Worm (Caenorhabditis elegans): Measurements from ENCODE around the gene EEED8.15.

- no peak for TF ChIP-seq unc-55 (GFP tag; optimal IDR thresholded peaks at IDR 0.05)
- TF ChIP-seq nfya-1 (tag; optimal IDR thresholded peaks at IDR 0.05): no peak
- TF ChIP-seq sdc-2 (tag; optimal IDR thresholded peaks at IDR 0.05): no peak
- TF ChIP-seq nhr-11 (tag; optimal IDR thresholded peaks at IDR 0.05): no peak
- no peak for TF ChIP-seq odd-2 (tag; optimal IDR thresholded peaks at IDR 0.05)
- TF ChIP-seq unc-42 (tag; optimal IDR thresholded peaks at IDR 0.05): no peak
- no peak for TF ChIP-seq Y22D7AL.16 (tag; optimal IDR thresholded peaks at IDR 0.05)
- TF ChIP-seq pqm-1 (tag; optimal IDR thresholded peaks at IDR 0.05): no peak
- no peak for TF ChIP-seq dve-1 (tag; optimal IDR thresholded peaks at IDR 0.05)
- TF ChIP-seq hlh-8 (tag; optimal IDR thresholded peaks at IDR 0.05): no peak
- TF ChIP-seq tbx-2 (tag; optimal IDR thresholded peaks at IDR 0.05): no peak
- no peak for TF ChIP-seq F13H6.1 (tag; optimal IDR thresholded peaks at IDR 0.05)
- TF ChIP-seq ama-1 (optimal IDR thresholded peaks at IDR 0.05): no peak
- TF ChIP-seq madf-2 (tag; optimal IDR thresholded peaks at IDR 0.05): no peak
These were observed 30.6 kb downstream of the EEED8.15 start for ce11 chrII:5449620-5450019.
